Fruit fly (Drosophila melanogaster) whole organism, adult: ENCODE results near the gene PpD6.

Experiments
- CG11617 ChIP-seq: fragments of 200-800 bp; sonication (Bioruptor generic); optimal IDR thresholded peaks from 2 replicates; lab custom pipeline; 2017; ENCODE audit warnings: mild to moderate bottlenecking, missing biosample characterization, missing genetic modification reagents, missing genetic modification characterization
- CG12768 ChIP-seq: fragments of 200-800 bp; sonication (Bioruptor generic); optimal IDR thresholded peaks from 2 replicates; lab custom pipeline; 2017; ENCODE audit warnings: missing biosample characterization, missing genetic modification characterization, mild to moderate bottlenecking, moderate library complexity, missing genetic modification reagents
- CG14711 ChIP-seq: fragments of 200-800 bp; sonication (Bioruptor generic); optimal IDR thresholded peaks from 2 replicates; lab custom pipeline; 2018; ENCODE audit warnings: missing biosample characterization, mild to moderate bottlenecking, missing genetic modification characterization, moderate library complexity
- CG1620 ChIP-seq: fragments of 200-800 bp; sonication (Bioruptor generic); optimal IDR thresholded peaks from 2 replicates; lab custom pipeline; 2016; ENCODE audit warnings: missing biosample characterization, missing genetic modification characterization
- CG33017 ChIP-seq: fragments of 200-800 bp; sonication (Bioruptor generic); optimal IDR thresholded peaks from 2 replicates; lab custom pipeline; 2018; ENCODE audit warnings: missing biosample characterization, mild to moderate bottlenecking, missing genetic modification characterization, moderate library complexity
- CG5204 ChIP-seq: fragments of 200-800 bp; sonication (Bioruptor generic); optimal IDR thresholded peaks from 2 replicates; lab custom pipeline; 2016; ENCODE audit warnings: missing biosample characterization, missing genetic modification characterization
- CG7045 ChIP-seq: fragments of 200-800 bp; sonication (Bioruptor generic); optimal IDR thresholded peaks from 2 replicates; lab custom pipeline; 2017; ENCODE audit warnings: missing biosample characterization, mild to moderate bottlenecking, missing genetic modification characterization
- CG7101 ChIP-seq: fragments of 200-800 bp; sonication (Bioruptor generic); optimal IDR thresholded peaks from 2 replicates; lab custom pipeline; 2018; ENCODE audit warnings: missing biosample characterization, mild to moderate bottlenecking, missing genetic modification characterization, moderate library complexity
- Clk ChIP-seq: fragments of 200-800 bp; sonication (Bioruptor generic); optimal IDR thresholded peaks from 2 replicates; lab custom pipeline; 2017; ENCODE audit warnings: missing biosample characterization, missing genetic modification characterization
- Crg-1 ChIP-seq: fragments of 200-800 bp; sonication (Bioruptor generic); optimal IDR thresholded peaks from 2 replicates; lab custom pipeline; 2016; ENCODE audit warnings: missing biosample characterization, missing genetic modification characterization
- Hr96 ChIP-seq: fragments of 200-800 bp; sonication (Bioruptor generic); optimal IDR thresholded peaks from 2 replicates; lab custom pipeline; 2016; ENCODE audit warnings: missing biosample characterization, missing genetic modification characterization
- Mnt ChIP-seq: fragments of 200-800 bp; sonication (Bioruptor generic); optimal IDR thresholded peaks from 2 replicates; lab custom pipeline; 2016; ENCODE audit warnings: missing biosample characterization, mild to moderate bottlenecking, missing genetic modification characterization
- bab1 ChIP-seq: fragments of 200-800 bp; sonication (Bioruptor generic); optimal IDR thresholded peaks from 3 replicates; lab custom pipeline; 2019; ENCODE audit warnings: missing biosample characterization, mild to moderate bottlenecking, missing genetic modification characterization, moderate library complexity
- cic ChIP-seq: fragments of 200-800 bp; sonication (Bioruptor generic); optimal IDR thresholded peaks from 2 replicates; lab custom pipeline; 2017; ENCODE audit warnings: missing biosample characterization, mild to moderate bottlenecking, missing genetic modification characterization, moderate library complexity
- cnc ChIP-seq, 2 experiments: fragments of >200 bp; optimal IDR thresholded peaks; 2 replicates each; lab custom pipeline; 2017
- kay ChIP-seq: fragments of 200-800 bp; sonication (Bioruptor generic); peaks from one replicate; lab custom pipeline; 2016; ENCODE audit warnings: missing biosample characterization, missing genetic modification characterization, borderline replicate concordance
- ovo ChIP-seq: fragments of 200-800 bp; sonication (Bioruptor generic); optimal IDR thresholded peaks from 2 replicates; lab custom pipeline; 2016; ENCODE audit warnings: missing biosample characterization, missing genetic modification characterization
- pad ChIP-seq: fragments of 200-800 bp; sonication (Bioruptor generic); optimal IDR thresholded peaks from 3 replicates; lab custom pipeline; 2017; ENCODE audit warnings: missing biosample characterization, missing genetic modification characterization, mild to moderate bottlenecking, moderate library complexity, missing genetic modification reagents
- tj ChIP-seq: fragments of 200-800 bp; sonication (Bioruptor generic); optimal IDR thresholded peaks from 3 replicates; lab custom pipeline; 2017; ENCODE audit warnings: missing biosample characterization, mild to moderate bottlenecking, missing genetic modification characterization, moderate library complexity
- toe ChIP-seq: fragments of 200-800 bp; sonication (Bioruptor generic); optimal IDR thresholded peaks from 2 replicates; lab custom pipeline; 2016; ENCODE audit warnings: missing biosample characterization, missing genetic modification characterization

PpD6 gene

DNA sequence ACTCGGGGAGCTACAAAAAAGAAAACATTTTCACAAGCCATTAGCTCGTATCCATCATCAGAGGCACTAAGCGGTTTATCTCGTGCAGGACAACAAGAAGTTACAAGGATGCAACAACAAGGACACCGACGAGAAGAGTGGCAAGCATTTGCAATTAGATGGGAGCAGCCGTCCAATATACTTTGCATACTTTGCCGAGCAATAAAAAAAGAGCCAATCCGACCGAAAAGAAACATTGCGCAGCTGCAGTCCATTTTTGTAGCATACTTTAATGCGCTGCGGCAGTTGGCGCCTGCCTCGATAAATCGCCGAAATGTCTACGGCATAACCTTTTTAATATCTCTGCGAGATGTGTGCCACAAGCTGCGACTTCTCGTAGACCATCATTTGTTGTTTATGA lies 22.2 kb downstream of the PpD6 start:
- no peak for TF ChIP-seq pad (GFP tag; lab: Kevin White, UChicago)
- no peak for TF ChIP-seq toe
- no peak for TF ChIP-seq Mnt
- TF ChIP-seq tj (GFP tag; lab: Kevin White, UChicago) = no peak
- TF ChIP-seq CG7045 (GFP tag; lab: Kevin White, UChicago) = no peak
- no peak for TF ChIP-seq Hr96 (GFP tag; lab: Kevin White, UChicago)
- no peak for TF ChIP-seq CG12768 (GFP tag; lab: Kevin White, UChicago)
- no peak for TF ChIP-seq CG1620 (GFP tag; lab: Kevin White, UChicago)
- TF ChIP-seq kay = no peak
- TF ChIP-seq cic (GFP tag; lab: Kevin White, UChicago) = no peak
- no peak for TF ChIP-seq CG11617 (GFP tag; lab: Kevin White, UChicago)
- no peak for TF ChIP-seq Clk (GFP tag; lab: Kevin White, UChicago)
- TF ChIP-seq CG14711 (tag; lab: Kevin White, UChicago) = no peak

DNA sequence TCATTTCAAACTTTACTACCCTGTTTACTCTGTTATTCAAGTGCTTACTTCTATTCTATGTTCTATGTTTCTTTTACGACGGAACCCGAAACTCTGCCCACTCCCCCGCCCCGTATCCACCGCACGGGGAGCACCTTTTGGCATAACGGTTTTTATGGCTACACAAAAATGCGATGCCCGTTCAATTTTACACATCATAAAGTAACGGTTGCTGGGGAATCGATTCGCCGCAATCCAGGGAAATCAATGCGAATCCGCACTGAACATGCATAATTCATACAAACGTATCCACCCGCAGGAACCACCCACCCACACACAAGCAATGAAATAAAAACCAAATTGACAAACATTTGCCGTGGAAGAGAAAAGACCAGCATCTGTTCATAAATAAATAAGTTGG lies 34.4 kb downstream of the PpD6 start:
- TF ChIP-seq CG5204 (GFP tag; lab: Kevin White, UChicago) (no peak), pad (GFP tag; lab: Kevin White, UChicago) (peak; percentile 60), CG33017 (no peak)

DNA sequence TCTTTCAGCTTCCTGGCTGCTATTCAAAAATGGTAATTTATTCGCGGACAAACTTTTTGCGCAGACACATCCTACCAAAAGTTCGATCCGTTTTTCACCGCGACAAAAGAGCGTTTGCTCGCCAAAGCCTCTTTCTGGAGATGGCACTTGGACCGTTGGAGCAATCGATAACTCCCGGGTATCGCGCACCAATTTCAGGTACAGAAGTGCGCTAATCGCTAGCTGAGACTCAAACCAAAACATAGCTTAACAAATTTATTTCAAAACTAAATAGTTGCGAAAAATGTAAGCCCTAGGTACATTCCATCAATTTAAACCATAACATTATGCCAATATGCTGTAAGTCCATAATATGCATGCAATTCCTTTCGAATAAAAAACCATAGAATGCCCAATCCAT lies 35.2 kb downstream of the PpD6 start, which contains the start of gene toc:
TSS of gene toc (minus strand) at position 78 of the 400 bp plus-strand sequence.
- no peak for TF ChIP-seq CG11617 (GFP tag; lab: Kevin White, UChicago)
- no peak for TF ChIP-seq kay
- TF ChIP-seq cic (GFP tag; lab: Kevin White, UChicago) = peak; percentile 20
- no peak for TF ChIP-seq Crg-1 (GFP tag; lab: Kevin White, UChicago)
- TF ChIP-seq CG5204 (GFP tag; lab: Kevin White, UChicago) = no peak
- TF ChIP-seq bab1 (GFP tag; lab: Kevin White, UChicago) = peak; percentile 39
- TF ChIP-seq CG12768 (GFP tag; lab: Kevin White, UChicago) = no peak
- TF ChIP-seq ovo (GFP tag; lab: Kevin White, UChicago) = no peak

DNA sequence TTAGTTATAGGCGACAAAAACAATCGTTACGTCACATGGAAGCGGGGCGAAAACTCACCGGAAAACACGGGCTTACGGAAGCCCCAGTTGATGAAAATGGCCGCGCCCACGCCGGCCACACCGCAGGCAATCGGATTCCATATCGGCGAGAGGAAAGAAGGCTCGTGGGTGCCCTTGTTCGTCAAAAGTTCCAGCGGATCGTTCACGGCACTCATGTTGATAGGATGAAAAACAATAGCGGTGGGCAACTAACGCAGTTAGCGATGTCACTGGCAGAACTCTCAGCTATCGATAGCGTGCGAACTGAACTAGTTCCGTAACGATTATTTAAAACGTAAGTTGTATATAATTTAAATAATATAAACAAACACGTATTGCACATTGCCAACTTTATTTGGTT lies 36.0 kb downstream of the PpD6 start, which contains the start of gene ND-B14.5B:
TSS of gene ND-B14.5B (minus strand) at position 379 of the 400 bp plus-strand sequence.
- peak; percentile 14 for TF ChIP-seq bab1 (GFP tag; lab: Kevin White, UChicago)
- TF ChIP-seq Clk (GFP tag; lab: Kevin White, UChicago) = no peak

- TF ChIP-seq CG1620 (GFP tag; lab: Kevin White, UChicago) = no peak
- TF ChIP-seq CG11617 (GFP tag; lab: Kevin White, UChicago) = no peak
- TF ChIP-seq CG14711 (tag; lab: Kevin White, UChicago) = no peak
- TF ChIP-seq kay = peak; percentile 83
- TF ChIP-seq Mnt = no peak
- TF ChIP-seq CG12768 (GFP tag; lab: Kevin White, UChicago) = no peak
- TF ChIP-seq Clk (GFP tag; lab: Kevin White, UChicago) = no peak
Measured at dm6 chr2L:3145897-3146296, 36.4 kb downstream of the PpD6 start.

- TF ChIP-seq CG7045 (GFP tag; lab: Kevin White, UChicago) (no peak), Mnt (no peak), Hr96 (GFP tag; lab: Kevin White, UChicago) (no peak), tj (GFP tag; lab: Kevin White, UChicago) (no peak), cic (GFP tag; lab: Kevin White, UChicago) (no peak), toe (no peak), bab1 (GFP tag; lab: Kevin White, UChicago) (no peak), Crg-1 (GFP tag; lab: Kevin White, UChicago) (no peak), CG11617 (GFP tag; lab: Kevin White, UChicago) (no peak), CG33017 (no peak), CG7101 (tag; lab: Kevin White, UChicago) (no peak), cnc (optimal IDR thresholded peaks at IDR 0.05; lab: Kevin White, UChicago) (no peak), Clk (GFP tag; lab: Kevin White, UChicago) (no peak), kay (no peak), CG14711 (tag; lab: Kevin White, UChicago) (no peak), CG12768 (GFP tag; lab: Kevin White, UChicago) (no peak), CG1620 (GFP tag; lab: Kevin White, UChicago) (no peak), ovo (GFP tag; lab: Kevin White, UChicago) (no peak)
Measured at dm6 chr2L:3148959-3149591, 39.6 kb downstream of the PpD6 start.

DNA sequence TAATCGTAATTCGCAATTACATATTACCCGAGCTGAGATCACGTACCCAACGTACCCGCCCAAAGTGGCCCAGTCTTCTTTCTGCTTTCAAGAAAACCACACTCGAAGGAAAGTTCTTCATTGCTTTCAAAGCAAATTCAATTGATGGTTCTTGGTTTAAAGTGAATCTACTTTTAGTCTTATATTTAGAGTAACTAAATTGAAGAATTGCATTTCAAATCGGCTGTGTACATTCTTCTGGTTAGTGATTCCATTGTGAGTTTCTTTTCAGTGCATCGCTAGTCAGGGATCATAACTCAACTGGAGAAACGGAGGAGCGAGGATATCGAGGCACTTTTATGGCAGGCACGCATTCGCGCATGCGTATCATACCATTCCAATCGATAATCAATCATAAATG lies 42.2 kb downstream of the PpD6 start:
- TF ChIP-seq kay (no peak), CG11617 (GFP tag; lab: Kevin White, UChicago) (no peak), pad (GFP tag; lab: Kevin White, UChicago) (no peak), CG1620 (GFP tag; lab: Kevin White, UChicago) (no peak), CG7045 (GFP tag; lab: Kevin White, UChicago) (no peak), CG12768 (GFP tag; lab: Kevin White, UChicago) (no peak), Crg-1 (GFP tag; lab: Kevin White, UChicago) (no peak), ovo (GFP tag; lab: Kevin White, UChicago) (no peak), tj (GFP tag; lab: Kevin White, UChicago) (no peak), CG7101 (tag; lab: Kevin White, UChicago) (no peak), cic (GFP tag; lab: Kevin White, UChicago) (no peak), cnc (optimal IDR thresholded peaks at IDR 0.05; lab: Kevin White, UChicago) (no peak), Mnt (no peak), CG5204 (GFP tag; lab: Kevin White, UChicago) (no peak), CG14711 (tag; lab: Kevin White, UChicago) (no peak)
